Worm (Caenorhabditis elegans) whole organism, L4 larva: ENCODE results near the gene C38H2.2.

ENCODE experiments used
- R02D3.7 ChIP-seq: fragments of 150-350 bp; sonication (generic microtip); optimal IDR thresholded peaks from 3 replicates; lab custom pipeline; 2014; ENCODE audit warnings: missing biosample characterization, missing genetic modification characterization
- T26A8.4 ChIP-seq: fragments of 200-800 bp; sonication (Bioruptor generic); IDR thresholded peaks from 2 replicates; pipeline ENCODE4 v1.3.6; 2022; ENCODE audit warnings: missing genetic modification characterization, missing compliant biosample characterization
- ama-1 ChIP-seq: fragments of 150-350 bp; optimal IDR thresholded peaks from 2 replicates; lab custom pipeline; 2014; ENCODE audit warnings: inconsistent platforms, mixed read lengths
- zip-11 ChIP-seq: fragments of 200-800 bp; sonication (Bioruptor generic); IDR thresholded peaks from 2 replicates; pipeline ENCODE4 v1.3.6; 2022; ENCODE audit warnings: missing genetic modification characterization, missing compliant biosample characterization

ce11 chrIII:10353423-10353822, 28.1 kb upstream of the C38H2.2 start:
- no peak for TF ChIP-seq zip-11 (GFP tag; lab: Robert Waterston, UW)
- TF ChIP-seq R02D3.7 (tag; lab: Kevin White, UChicago) = no peak
- no peak for TF ChIP-seq ama-1 (lab: Kevin White, UChicago)
- no peak for TF ChIP-seq T26A8.4 (GFP tag; lab: Robert Waterston, UW)
